Fruit fly (Drosophila melanogaster) whole organism, embryonic: ENCODE results near the gene Syx5.
A peak's percentile ranks its signal among the peaks of the same experiment; 100 is the strongest.

Experiments
- C15 ChIP-seq: fragments of 200-800 bp; sonication (Bioruptor generic); IDR thresholded peaks from 3 replicates; pipeline ENCODE4 v1.3.6; 2022; ENCODE audit warnings: missing biosample characterization, missing genetic modification characterization
- CG1024 ChIP-seq: fragments of 200-800 bp; sonication (Bioruptor generic); IDR thresholded peaks from 2 replicates; pipeline ENCODE4 v1.3.6; 2022; ENCODE audit warnings: missing biosample characterization, missing genetic modification characterization
- CG10462 ChIP-seq: fragments of 200-800 bp; sonication (Bioruptor generic); optimal IDR thresholded peaks from 2 replicates; lab custom pipeline; 2016; ENCODE audit warnings: missing biosample characterization, missing genetic modification characterization
- CG10543 ChIP-seq: fragments of 200-800 bp; sonication (Bioruptor generic); optimal IDR thresholded peaks from 3 replicates; lab custom pipeline; 2017; ENCODE audit warnings: missing biosample characterization, mild to moderate bottlenecking, missing genetic modification characterization, moderate library complexity
- CG11504 ChIP-seq: fragments of 200-800 bp; sonication (Bioruptor generic); optimal IDR thresholded peaks from 3 replicates; lab custom pipeline; 2019; ENCODE audit warnings: missing biosample characterization, mild to moderate bottlenecking, missing genetic modification characterization, moderate library complexity
- CG11696 ChIP-seq: fragments of 200-800 bp; sonication (Bioruptor generic); IDR thresholded peaks from 2 replicates; pipeline ENCODE4 v1.3.6; 2022; ENCODE audit warnings: missing biosample characterization, missing genetic modification characterization
- CG12236 ChIP-seq: fragments of 200-800 bp; sonication (Bioruptor generic); optimal IDR thresholded peaks from 2 replicates; lab custom pipeline; 2016; ENCODE audit warnings: missing biosample characterization, missing genetic modification characterization
- CG1233 ChIP-seq: fragments of 200-800 bp; sonication (Bioruptor generic); optimal IDR thresholded peaks from 4 replicates; lab custom pipeline; 2018; ENCODE audit warnings: missing biosample characterization, mild to moderate bottlenecking, missing genetic modification characterization
- CG15514 ChIP-seq: fragments of 200-800 bp; sonication (Bioruptor generic); optimal IDR thresholded peaks from 3 replicates; lab custom pipeline; 2017; ENCODE audit warnings: missing biosample characterization, missing genetic modification characterization, mild to moderate bottlenecking, moderate library complexity, missing genetic modification reagents
- CG18764 ChIP-seq: fragments of 200-800 bp; sonication (Bioruptor generic); optimal IDR thresholded peaks from 3 replicates; lab custom pipeline; 2016; ENCODE audit warnings: missing biosample characterization, missing genetic modification characterization
- CG2889 ChIP-seq: fragments of 200-800 bp; sonication (Bioruptor generic); IDR thresholded peaks from 3 replicates; pipeline ENCODE4 v1.3.6; 2022; ENCODE audit warnings: missing biosample characterization, missing genetic modification characterization
- CG31224 ChIP-seq: fragments of 200-800 bp; sonication (Bioruptor generic); IDR thresholded peaks from 2 replicates; pipeline ENCODE4 v1.3.6; 2022; ENCODE audit warnings: missing biosample characterization, missing genetic modification characterization
- CG33213 ChIP-seq: fragments of 200-800 bp; sonication (Bioruptor generic); optimal IDR thresholded peaks from 3 replicates; lab custom pipeline; 2016; ENCODE audit warnings: missing biosample characterization, missing genetic modification characterization
- CG6175 ChIP-seq: fragments of 200-800 bp; sonication (Bioruptor generic); IDR thresholded peaks from 3 replicates; pipeline ENCODE4 v1.3.6; 2022; ENCODE audit warnings: missing biosample characterization, missing genetic modification characterization
- CG6689 ChIP-seq: fragments of 200-800 bp; sonication (Bioruptor generic); IDR thresholded peaks from 2 replicates; pipeline ENCODE4 v1.3.6; 2022; ENCODE audit warnings: missing biosample characterization, missing genetic modification characterization
- CG7271 ChIP-seq: fragments of 200-800 bp; sonication (Bioruptor generic); optimal IDR thresholded peaks from 2 replicates; lab custom pipeline; 2018; ENCODE audit warnings: missing biosample characterization, mild to moderate bottlenecking, missing genetic modification characterization, moderate library complexity
- CG7745 ChIP-seq: fragments of 200-800 bp; sonication (Bioruptor generic); optimal IDR thresholded peaks from 2 replicates; lab custom pipeline; 2018; ENCODE audit warnings: missing biosample characterization, mild to moderate bottlenecking, missing genetic modification characterization, moderate library complexity
- D19A ChIP-seq: fragments of 200-800 bp; optimal IDR thresholded peaks from 3 replicates; lab custom pipeline; 2019; ENCODE audit warnings: missing biosample characterization, mild to moderate bottlenecking, missing genetic modification characterization, moderate library complexity
- Dfd ChIP-seq, 2 experiments: fragments of >200 bp; optimal IDR thresholded peaks; 2 replicates each; lab custom pipeline; 2017; ENCODE audit warnings: missing biosample characterization in 2 of 2, missing genetic modification characterization in 2 of 2
- E2f1 ChIP-seq: fragments of 200-800 bp; sonication (Bioruptor generic); IDR thresholded peaks from 2 replicates; pipeline ENCODE4 v1.3.6; 2022; ENCODE audit warnings: missing biosample characterization, missing genetic modification characterization
- Fer1 ChIP-seq: fragments of 200-800 bp; sonication (Bioruptor generic); optimal IDR thresholded peaks from 2 replicates; lab custom pipeline; 2017; ENCODE audit warnings: missing biosample characterization, mild to moderate bottlenecking, missing genetic modification characterization
- Gsc ChIP-seq: fragments of 200-800 bp; sonication (Bioruptor generic); IDR thresholded peaks from 2 replicates; pipeline ENCODE4 v1.3.6; 2022; ENCODE audit warnings: missing biosample characterization, missing genetic modification characterization
- MESR4 ChIP-seq: fragments of 200-800 bp; sonication (Bioruptor generic); optimal IDR thresholded peaks from 2 replicates; lab custom pipeline; 2018; ENCODE audit warnings: missing biosample characterization, mild to moderate bottlenecking, missing genetic modification characterization, moderate library complexity
- MTF-1 ChIP-seq: fragments of 200-800 bp; sonication (Bioruptor generic); optimal IDR thresholded peaks from 2 replicates; lab custom pipeline; 2018; ENCODE audit warnings: missing biosample characterization, mild to moderate bottlenecking, missing genetic modification characterization, borderline replicate concordance
- Myb ChIP-seq: fragments of 200-800 bp; sonication (Bioruptor generic); optimal IDR thresholded peaks from 2 replicates; lab custom pipeline; 2016; ENCODE audit warnings: missing biosample characterization, missing genetic modification characterization
- PHDP ChIP-seq: fragments of 200-800 bp; sonication (Bioruptor generic); optimal IDR thresholded peaks from 3 replicates; lab custom pipeline; 2018; ENCODE audit warnings: missing biosample characterization, mild to moderate bottlenecking, missing genetic modification characterization, moderate library complexity
- Poxn ChIP-seq: fragments of 200-800 bp; sonication (Bioruptor generic); IDR thresholded peaks from 2 replicates; pipeline ENCODE4 v1.3.6; 2022; ENCODE audit warnings: missing biosample characterization, missing genetic modification characterization
- Ravus ChIP-seq: fragments of 200-800 bp; sonication (Bioruptor generic); IDR thresholded peaks from 2 replicates; pipeline ENCODE4 v1.3.6; 2022; ENCODE audit warnings: missing biosample characterization, missing genetic modification characterization
- Six4 ChIP-seq: fragments of 200-800 bp; sonication (Bioruptor generic); optimal IDR thresholded peaks from 2 replicates; lab custom pipeline; 2016; ENCODE audit warnings: missing biosample characterization, missing genetic modification characterization
- Sry-β ChIP-seq: fragments of 200-800 bp; sonication (Bioruptor generic); optimal IDR thresholded peaks from 2 replicates; lab custom pipeline; 2018; ENCODE audit warnings: missing biosample characterization, mild to moderate bottlenecking, missing genetic modification characterization, moderate library complexity
- TFAM ChIP-seq: fragments of 200-800 bp; sonication (Bioruptor generic); optimal IDR thresholded peaks from 2 replicates; lab custom pipeline; 2017; ENCODE audit warnings: missing biosample characterization, missing genetic modification characterization, inconsistent platforms
- Xbp1 ChIP-seq: fragments of 200-800 bp; sonication (Bioruptor generic); optimal IDR thresholded peaks from 3 replicates; lab custom pipeline; 2016; ENCODE audit warnings: missing biosample characterization, mild to moderate bottlenecking, missing genetic modification characterization
- ab ChIP-seq: fragments of 200-800 bp; sonication (Bioruptor generic); optimal IDR thresholded peaks from 2 replicates; lab custom pipeline; 2016; ENCODE audit warnings: missing biosample characterization, missing genetic modification characterization
- abd-A ChIP-seq: fragments of 200-800 bp; sonication (Bioruptor generic); optimal IDR thresholded peaks from 3 replicates; lab custom pipeline; 2019; ENCODE audit warnings: missing biosample characterization, mild to moderate bottlenecking, missing genetic modification characterization, moderate library complexity
- al ChIP-seq: fragments of 200-800 bp; sonication (Bioruptor generic); IDR thresholded peaks from 2 replicates; pipeline ENCODE4 v1.3.6; 2022; ENCODE audit warnings: missing biosample characterization, missing genetic modification characterization
- cg ChIP-seq: fragments of 200-800 bp; sonication (Bioruptor generic); optimal IDR thresholded peaks from 3 replicates; lab custom pipeline; 2019; ENCODE audit warnings: missing biosample characterization, mild to moderate bottlenecking, missing genetic modification characterization, moderate library complexity
- croc ChIP-seq: fragments of 200-800 bp; sonication (Bioruptor generic); conservative IDR thresholded peaks from 3 replicates; pipeline ENCODE4 v1.3.6; 2022; ENCODE audit warnings: missing biosample characterization, missing genetic modification characterization
- da ChIP-seq: fragments of 200-800 bp; sonication (Bioruptor generic); optimal IDR thresholded peaks from 2 replicates; lab custom pipeline; 2016; ENCODE audit warnings: missing biosample characterization, missing genetic modification characterization
- gce ChIP-seq: fragments of 200-800 bp; sonication (Bioruptor generic); IDR thresholded peaks from 3 replicates; pipeline ENCODE4 v1.3.6; 2022; ENCODE audit warnings: missing biosample characterization, missing genetic modification characterization
- gcm ChIP-seq: fragments of 200-800 bp; sonication (Bioruptor generic); optimal IDR thresholded peaks from 2 replicates; lab custom pipeline; 2019; ENCODE audit warnings: missing biosample characterization, mild to moderate bottlenecking, missing genetic modification characterization, moderate library complexity
- gem ChIP-seq: fragments of 200-800 bp; sonication (Bioruptor generic); optimal IDR thresholded peaks from 2 replicates; lab custom pipeline; 2019; ENCODE audit warnings: missing biosample characterization, mild to moderate bottlenecking, missing genetic modification characterization, moderate library complexity
- lmd ChIP-seq: fragments of 200-800 bp; sonication (Bioruptor generic); IDR thresholded peaks from 2 replicates; pipeline ENCODE4 v1.3.6; 2022; ENCODE audit warnings: missing biosample characterization, missing genetic modification characterization
- luna ChIP-seq: fragments of 200-800 bp; sonication (Bioruptor generic); optimal IDR thresholded peaks from 2 replicates; lab custom pipeline; 2016; ENCODE audit warnings: missing biosample characterization, missing genetic modification characterization
- peb ChIP-seq: fragments of 200-800 bp; sonication (Bioruptor generic); IDR thresholded peaks from 2 replicates; pipeline ENCODE4 v1.3.6; 2022; ENCODE audit warnings: missing biosample characterization, missing genetic modification characterization
- pfk ChIP-seq: fragments of 200-800 bp; sonication (Bioruptor generic); optimal IDR thresholded peaks from 2 replicates; lab custom pipeline; 2018; ENCODE audit warnings: missing biosample characterization, mild to moderate bottlenecking, missing genetic modification characterization, moderate library complexity
- psq ChIP-seq: fragments of 200-800 bp; sonication (Bioruptor generic); optimal IDR thresholded peaks from 2 replicates; lab custom pipeline; 2017; ENCODE audit warnings: missing biosample characterization, missing genetic modification characterization
- sens ChIP-seq: fragments of 200-800 bp; sonication (Bioruptor generic); peaks from one replicate; lab custom pipeline; 2016; ENCODE audit warnings: missing biosample characterization, missing genetic modification characterization
- sqz ChIP-seq: fragments of 200-800 bp; sonication (Bioruptor generic); optimal IDR thresholded peaks from 3 replicates; lab custom pipeline; 2018; ENCODE audit warnings: missing biosample characterization, mild to moderate bottlenecking, missing genetic modification characterization
- tap ChIP-seq: fragments of 200-800 bp; optimal IDR thresholded peaks from 3 replicates; lab custom pipeline; 2019; ENCODE audit warnings: missing biosample characterization, mild to moderate bottlenecking, missing genetic modification characterization, moderate library complexity
- ttk ChIP-seq: fragments of 200-800 bp; sonication (Bioruptor generic); IDR thresholded peaks from 2 replicates; pipeline ENCODE4 v2.1.2; 2022; ENCODE audit warnings: missing biosample characterization, missing genetic modification characterization
- twi ChIP-seq: fragments of 200-800 bp; optimal IDR thresholded peaks from 2 replicates; lab custom pipeline; 2019; ENCODE audit warnings: missing biosample characterization, mild to moderate bottlenecking, missing genetic modification characterization, moderate library complexity
- vvl ChIP-seq: fragments of 200-800 bp; sonication (Bioruptor generic); IDR thresholded peaks from 2 replicates; pipeline ENCODE4 v1.3.6; 2022; ENCODE audit warnings: missing biosample characterization, missing genetic modification characterization

Gene Syx5

dm6 chr2L:16271486-16271806, 35.7 kb upstream of the Syx5 start (continued):
- TF ChIP-seq D19A = no peak
- peak; percentile 55 for TF ChIP-seq da
- no peak for TF ChIP-seq CG31224 (GFP tag; lab: Robert Waterston, UW)
- TF ChIP-seq peb (GFP tag; lab: Robert Waterston, UW) = no peak
- TF ChIP-seq CG12236 (GFP tag; lab: Kevin White, UChicago) = no peak
- no peak for TF ChIP-seq croc
- no peak for TF ChIP-seq Xbp1 (GFP tag; lab: Kevin White, UChicago)
- TF ChIP-seq al (GFP tag; lab: Robert Waterston, UW) = no peak
- peak; percentile 33 for TF ChIP-seq Fer1 (GFP tag; lab: Kevin White, UChicago)
- TF ChIP-seq luna (GFP tag; lab: Kevin White, UChicago) = peak; percentile 13
- TF ChIP-seq Ravus (GFP tag; lab: Robert Waterston, UW) = no peak
- no peak for TF ChIP-seq MTF-1 (GFP tag; lab: Kevin White, UChicago)
- TF ChIP-seq abd-A = peak; percentile 77
- peak; percentile 98 for TF ChIP-seq cg
- no peak for TF ChIP-seq TFAM
- peak; percentile 71 for TF ChIP-seq CG10543 (GFP tag; lab: Kevin White, UChicago)
- TF ChIP-seq pfk (GFP tag; lab: Kevin White, UChicago) = peak; percentile 89
- TF ChIP-seq CG6175 (GFP tag; lab: Robert Waterston, UW) = no peak
- no peak for TF ChIP-seq gcm (GFP tag; lab: Kevin White, UChicago)
- TF ChIP-seq twi = peak; percentile 90
- no peak for TF ChIP-seq gce (GFP tag; lab: Robert Waterston, UW)
- no peak for TF ChIP-seq MESR4 (GFP tag; lab: Kevin White, UChicago)
- no peak for TF ChIP-seq CG7745 (tag; lab: Kevin White, UChicago)

DNA sequence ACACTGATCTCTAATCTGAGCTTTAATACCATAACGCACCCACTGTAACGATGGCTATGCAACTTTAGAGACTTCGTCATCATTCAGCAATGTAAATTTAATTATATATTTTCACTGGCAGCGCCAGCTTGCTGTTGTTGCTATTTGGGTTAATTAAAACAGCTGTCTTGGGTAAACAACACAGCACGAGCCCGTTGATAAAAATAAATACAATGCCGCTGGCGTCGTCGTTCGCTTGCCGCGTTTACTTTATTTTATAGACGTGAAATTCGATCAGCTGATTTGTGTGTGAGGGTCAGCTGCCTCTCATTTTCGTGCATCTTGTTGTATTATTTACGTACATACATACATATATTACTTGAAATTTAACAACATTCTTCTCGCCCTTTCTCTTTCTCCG, 34.4 kb upstream of the Syx5 start:
- TF ChIP-seq Six4 (GFP tag; lab: Kevin White, UChicago) (no peak), TFAM (no peak), C15 (GFP tag; lab: Robert Waterston, UW) (no peak), Sry-β (GFP tag; lab: Kevin White, UChicago) (no peak), Poxn (GFP tag; lab: Robert Waterston, UW) (no peak), CG10462 (GFP tag; lab: Kevin White, UChicago) (no peak), cg (no peak), sens (GFP tag; lab: Kevin White, UChicago) (peak; percentile 59), CG33213 (GFP tag; lab: Kevin White, UChicago) (no peak), Myb (GFP tag; lab: Kevin White, UChicago) (no peak), gem (tag; lab: Kevin White, UChicago) (peak; percentile 22), tap (no peak), E2f1 (GFP tag; lab: Robert Waterston, UW) (no peak), CG11696 (GFP tag; lab: Robert Waterston, UW) (no peak), ttk (GFP tag; lab: Robert Waterston, UW) (no peak), sqz (GFP tag; lab: Kevin White, UChicago) (no peak), CG6689 (GFP tag; lab: Robert Waterston, UW) (no peak), Gsc (GFP tag; lab: Robert Waterston, UW) (no peak), CG2889 (GFP tag; lab: Robert Waterston, UW) (no peak), Dfd (GFP tag; optimal IDR thresholded peaks at IDR 0.05; lab: Kevin White, UChicago) (no peak), vvl (GFP tag; lab: Robert Waterston, UW) (no peak), psq (GFP tag; lab: Kevin White, UChicago) (no peak), ab (GFP tag; lab: Kevin White, UChicago) (peak; percentile 6), CG1024 (GFP tag; lab: Robert Waterston, UW) (no peak), CG1233 (peak; percentile 34), CG11504 (tag; lab: Kevin White, UChicago) (peak; percentile 18), lmd (no peak), PHDP (tag; lab: Kevin White, UChicago) (peak; percentile 52), MESR4 (GFP tag; lab: Kevin White, UChicago) (no peak), Fer1 (GFP tag; lab: Kevin White, UChicago) (peak; percentile 67), CG15514 (GFP tag; lab: Kevin White, UChicago) (peak; percentile 67), CG7271 (tag; lab: Kevin White, UChicago) (no peak), CG18764 (GFP tag; lab: Kevin White, UChicago) (no peak)
